Fruit fly (Drosophila melanogaster) whole organism, embryonic: Measurements from ENCODE around the gene Oseg1.

Experiments
- Aef1 ChIP-seq: fragments of 200-800 bp; sonication (Bioruptor generic); IDR thresholded peaks from 3 replicates; pipeline ENCODE4 v1.3.6; 2022; ENCODE audit warnings: missing biosample characterization, missing genetic modification characterization
- Bgb ChIP-seq: fragments of 200-800 bp; sonication (Bioruptor generic); IDR thresholded peaks from 2 replicates; pipeline ENCODE4 v1.3.6; 2022; ENCODE audit warnings: missing biosample characterization, missing genetic modification characterization; ENCODE audit not compliant: partially characterized antibody
- C15 ChIP-seq: fragments of 200-800 bp; sonication (Bioruptor generic); IDR thresholded peaks from 3 replicates; pipeline ENCODE4 v1.3.6; 2022; ENCODE audit warnings: missing biosample characterization, missing genetic modification characterization
- CG12744 ChIP-seq: fragments of 200-800 bp; sonication (Bioruptor generic); optimal IDR thresholded peaks from 2 replicates; lab custom pipeline; 2016; ENCODE audit warnings: missing biosample characterization, missing genetic modification characterization
- CG13894 ChIP-seq: fragments of 200-800 bp; sonication (Bioruptor generic); optimal IDR thresholded peaks from 3 replicates; lab custom pipeline; 2018; ENCODE audit warnings: missing biosample characterization, mild to moderate bottlenecking, missing genetic modification characterization, moderate library complexity
- CG16815 ChIP-seq: fragments of 200-800 bp; sonication (Bioruptor generic); optimal IDR thresholded peaks from 3 replicates; lab custom pipeline; 2017; ENCODE audit warnings: missing biosample characterization, mild to moderate bottlenecking, missing genetic modification characterization
- CG17328 ChIP-seq: fragments of 200-800 bp; sonication (Bioruptor generic); IDR thresholded peaks from 2 replicates; pipeline ENCODE4 v1.3.6; 2022; ENCODE audit warnings: missing biosample characterization, missing genetic modification characterization
- CG17802 ChIP-seq: fragments of 200-800 bp; sonication (Bioruptor generic); optimal IDR thresholded peaks from 2 replicates; lab custom pipeline; 2018; ENCODE audit warnings: missing biosample characterization, mild to moderate bottlenecking, missing genetic modification characterization, moderate library complexity
- CG3065 ChIP-seq: fragments of 200-800 bp; sonication (Bioruptor generic); optimal IDR thresholded peaks from 2 replicates; lab custom pipeline; 2016; ENCODE audit warnings: missing biosample characterization, missing genetic modification characterization
- CG31441 ChIP-seq: fragments of 200-800 bp; sonication (Bioruptor generic); IDR thresholded peaks from 2 replicates; pipeline ENCODE4 v1.3.6; 2022; ENCODE audit warnings: missing biosample characterization, missing genetic modification characterization
- CG33213 ChIP-seq: fragments of 200-800 bp; sonication (Bioruptor generic); optimal IDR thresholded peaks from 3 replicates; lab custom pipeline; 2016; ENCODE audit warnings: missing biosample characterization, missing genetic modification characterization
- CG3995 ChIP-seq: fragments of 200-800 bp; sonication (Bioruptor generic); optimal IDR thresholded peaks from 3 replicates; lab custom pipeline; 2016; ENCODE audit warnings: missing biosample characterization, missing genetic modification characterization
- CG4282 ChIP-seq: fragments of 200-800 bp; sonication (Bioruptor generic); optimal IDR thresholded peaks from 2 replicates; lab custom pipeline; 2016; ENCODE audit warnings: missing biosample characterization, missing genetic modification characterization
- CG5245 ChIP-seq: fragments of 200-800 bp; sonication (Bioruptor generic); optimal IDR thresholded peaks from 3 replicates; lab custom pipeline; 2016; ENCODE audit warnings: missing biosample characterization, missing genetic modification characterization
- CG6654 ChIP-seq: fragments of 200-800 bp; sonication (Bioruptor generic); optimal IDR thresholded peaks from 2 replicates; lab custom pipeline; 2017; ENCODE audit warnings: missing biosample characterization, mild to moderate bottlenecking, missing genetic modification characterization
- CG9215 ChIP-seq: fragments of 200-800 bp; sonication (Bioruptor generic); IDR thresholded peaks from 2 replicates; pipeline ENCODE4 v1.3.6; 2022; ENCODE audit warnings: missing biosample characterization, missing genetic modification characterization
- Dek ChIP-seq: fragments of 200-800 bp; sonication (Bioruptor generic); optimal IDR thresholded peaks from 3 replicates; lab custom pipeline; 2019; ENCODE audit warnings: missing biosample characterization, mild to moderate bottlenecking, missing genetic modification characterization, moderate library complexity
- Ets65A ChIP-seq: fragments of 200-800 bp; sonication (Bioruptor generic); peaks from one replicate; lab custom pipeline; 2016; ENCODE audit warnings: missing biosample characterization, missing genetic modification characterization
- HLH4C ChIP-seq: fragments of 200-800 bp; sonication (Bioruptor generic); IDR thresholded peaks from 3 replicates; pipeline ENCODE4 v1.3.6; 2022; ENCODE audit warnings: missing biosample characterization, missing genetic modification characterization; ENCODE audit not compliant: partially characterized antibody
- HmgZ ChIP-seq: fragments of 200-800 bp; sonication (Bioruptor generic); optimal IDR thresholded peaks from 2 replicates; lab custom pipeline; 2018; ENCODE audit warnings: missing biosample characterization, mild to moderate bottlenecking, missing genetic modification characterization
- Hmx ChIP-seq: fragments of 200-800 bp; sonication (Bioruptor generic); optimal IDR thresholded peaks from 2 replicates; lab custom pipeline; 2016; ENCODE audit warnings: missing biosample characterization, missing genetic modification characterization
- Lhr ChIP-seq: fragments of 200-800 bp; sonication (Bioruptor generic); optimal IDR thresholded peaks from 3 replicates; lab custom pipeline; 2017; ENCODE audit warnings: mild to moderate bottlenecking, missing biosample characterization, missing genetic modification reagents, missing genetic modification characterization
- NC2α ChIP-seq: fragments of 200-800 bp; sonication (Bioruptor generic); optimal IDR thresholded peaks from 2 replicates; lab custom pipeline; 2016; ENCODE audit warnings: missing biosample characterization, missing genetic modification characterization
- NFAT ChIP-seq: fragments of 200-800 bp; sonication (Bioruptor generic); IDR thresholded peaks from 2 replicates; pipeline ENCODE4 v1.3.6; 2022; ENCODE audit warnings: missing biosample characterization, missing genetic modification characterization
- Nf-YB ChIP-seq: fragments of 200-800 bp; sonication (Bioruptor generic); optimal IDR thresholded peaks from 3 replicates; lab custom pipeline; 2019; ENCODE audit warnings: missing biosample characterization, mild to moderate bottlenecking, missing genetic modification characterization, moderate library complexity
- Oli ChIP-seq: fragments of 200-800 bp; sonication (Bioruptor generic); optimal IDR thresholded peaks from 2 replicates; lab custom pipeline; 2018; ENCODE audit warnings: missing biosample characterization, mild to moderate bottlenecking, missing genetic modification characterization, moderate library complexity
- Ptx1 ChIP-seq: fragments of 200-800 bp; sonication (Bioruptor generic); IDR thresholded peaks from 2 replicates; pipeline ENCODE4 v1.3.6; 2022; ENCODE audit warnings: missing biosample characterization, missing genetic modification characterization
- Rx ChIP-seq: fragments of 200-800 bp; sonication (Bioruptor generic); IDR thresholded peaks from 2 replicates; pipeline ENCODE4 v1.3.6; 2022; ENCODE audit warnings: missing biosample characterization, missing genetic modification characterization
- Six4 ChIP-seq: fragments of 200-800 bp; sonication (Bioruptor generic); optimal IDR thresholded peaks from 2 replicates; lab custom pipeline; 2016; ENCODE audit warnings: missing biosample characterization, missing genetic modification characterization
- Tbp ChIP-seq: fragments of >200 bp; optimal IDR thresholded peaks from 2 replicates; lab custom pipeline; 2018; ENCODE audit warnings: missing biosample characterization, missing genetic modification characterization
- Xrp1 ChIP-seq: fragments of 200-800 bp; sonication (Bioruptor generic); IDR thresholded peaks from 2 replicates; pipeline ENCODE4 v1.3.6; 2022; ENCODE audit warnings: missing biosample characterization, missing genetic modification characterization
- bcd ChIP-seq: fragments of 200-800 bp; sonication (Bioruptor generic); optimal IDR thresholded peaks from 2 replicates; lab custom pipeline; 2017; ENCODE audit warnings: missing biosample characterization, mild to moderate bottlenecking, missing genetic modification characterization
- bigmax ChIP-seq: fragments of 200-800 bp; sonication (Bioruptor generic); optimal IDR thresholded peaks from 2 replicates; lab custom pipeline; 2018; ENCODE audit warnings: missing biosample characterization, mild to moderate bottlenecking, missing genetic modification characterization
- caup ChIP-seq: fragments of 200-800 bp; sonication (Bioruptor generic); optimal IDR thresholded peaks from 3 replicates; lab custom pipeline; 2017; ENCODE audit warnings: missing biosample characterization, mild to moderate bottlenecking, missing genetic modification characterization, moderate library complexity; ENCODE audit not compliant: severe bottlenecking
- dmrt99B ChIP-seq: fragments of 200-800 bp; sonication (Bioruptor generic); optimal IDR thresholded peaks from 2 replicates; lab custom pipeline; 2018; ENCODE audit warnings: missing biosample characterization, mild to moderate bottlenecking, missing genetic modification characterization, moderate library complexity
- esg ChIP-seq: fragments of 200-800 bp; sonication (Bioruptor generic); conservative IDR thresholded peaks from 2 replicates; pipeline ENCODE4 v1.3.6; 2022; ENCODE audit warnings: missing biosample characterization, missing genetic modification characterization
- ftz-f1 ChIP-seq: fragments of 200-800 bp; sonication (Bioruptor generic); optimal IDR thresholded peaks from 2 replicates; lab custom pipeline; 2016; ENCODE audit warnings: missing biosample characterization, missing genetic modification characterization
- gcm ChIP-seq: fragments of 200-800 bp; sonication (Bioruptor generic); optimal IDR thresholded peaks from 2 replicates; lab custom pipeline; 2019; ENCODE audit warnings: missing biosample characterization, mild to moderate bottlenecking, missing genetic modification characterization, moderate library complexity
- jumu ChIP-seq: fragments of 200-800 bp; sonication (Bioruptor generic); optimal IDR thresholded peaks from 3 replicates; lab custom pipeline; 2016; ENCODE audit warnings: missing biosample characterization, missing genetic modification characterization
- kay ChIP-seq: fragments of 200-800 bp; sonication (Bioruptor generic); optimal IDR thresholded peaks from 2 replicates; lab custom pipeline; 2016; ENCODE audit warnings: missing biosample characterization, missing genetic modification characterization
- lilli ChIP-seq: fragments of 200-800 bp; sonication (Bioruptor generic); optimal IDR thresholded peaks from 3 replicates; lab custom pipeline; 2016; ENCODE audit warnings: missing biosample characterization, missing genetic modification characterization
- mam ChIP-seq: fragments of 200-800 bp; sonication (Bioruptor generic); optimal IDR thresholded peaks from 3 replicates; lab custom pipeline; 2016; ENCODE audit warnings: missing biosample characterization, missing genetic modification characterization
- nau ChIP-seq: fragments of 200-800 bp; sonication (Bioruptor generic); optimal IDR thresholded peaks from 3 replicates; lab custom pipeline; 2017; ENCODE audit warnings: missing biosample characterization, mild to moderate bottlenecking, missing genetic modification characterization, missing genetic modification reagents
- phol ChIP-seq: fragments of 200-800 bp; sonication (Bioruptor generic); optimal IDR thresholded peaks from 3 replicates; lab custom pipeline; 2018; ENCODE audit warnings: missing biosample characterization, mild to moderate bottlenecking, missing genetic modification characterization, moderate library complexity
- shn ChIP-seq: fragments of 200-800 bp; sonication (Bioruptor generic); optimal IDR thresholded peaks from 3 replicates; lab custom pipeline; 2016; ENCODE audit warnings: missing biosample characterization, missing genetic modification characterization
- ttk ChIP-seq: fragments of 200-800 bp; sonication (Bioruptor generic); IDR thresholded peaks from 2 replicates; pipeline ENCODE4 v2.1.2; 2022; ENCODE audit warnings: missing biosample characterization, missing genetic modification characterization
- wek ChIP-seq: fragments of 200-800 bp; sonication (Bioruptor generic); optimal IDR thresholded peaks from 3 replicates; lab custom pipeline; 2018; ENCODE audit warnings: missing biosample characterization, mild to moderate bottlenecking, missing genetic modification characterization, moderate library complexity
- wor ChIP-seq: fragments of 200-800 bp; sonication (Bioruptor generic); IDR thresholded peaks from 2 replicates; pipeline ENCODE4 v1.3.6; 2022; ENCODE audit warnings: missing biosample characterization, missing genetic modification characterization
- z ChIP-seq: fragments of 200-800 bp; sonication (Bioruptor generic); IDR thresholded peaks from 3 replicates; pipeline ENCODE4 v1.3.6; 2022; ENCODE audit warnings: missing biosample characterization, missing genetic modification characterization
- zf30C ChIP-seq: fragments of 200-800 bp; sonication (Bioruptor generic); optimal IDR thresholded peaks from 3 replicates; lab custom pipeline; 2018; ENCODE audit warnings: missing biosample characterization, mild to moderate bottlenecking, missing genetic modification characterization
- zfh1 ChIP-seq: fragments of 200-800 bp; sonication (Bioruptor generic); IDR thresholded peaks from 3 replicates; pipeline ENCODE4 v1.3.6; 2022; ENCODE audit warnings: missing biosample characterization, missing genetic modification characterization

Gene Oseg1

DNA sequence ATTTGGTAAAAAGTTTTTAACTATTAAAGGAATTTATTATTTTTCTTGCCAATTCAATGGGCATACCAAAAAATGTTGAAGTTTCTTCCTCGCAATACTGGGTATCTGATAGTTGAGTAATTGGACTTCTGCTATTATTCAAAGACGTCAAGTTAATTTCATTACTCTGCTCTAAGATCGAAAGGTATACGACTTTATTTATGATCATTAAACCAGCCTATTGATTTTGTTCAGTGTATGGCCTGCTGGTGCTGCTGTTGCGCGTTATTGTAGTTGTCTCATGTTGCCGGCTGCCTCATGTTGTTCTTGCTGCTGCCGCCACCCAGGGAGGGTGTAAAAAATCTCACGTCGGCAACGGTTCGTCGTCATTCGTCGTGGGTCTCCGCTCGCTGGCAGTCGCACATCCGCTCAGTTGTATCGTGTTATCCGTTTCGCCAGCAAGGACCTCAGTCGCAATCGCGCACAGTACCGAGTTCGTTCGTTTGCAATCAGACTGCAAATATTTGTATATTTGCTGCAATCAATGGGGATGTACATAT lies 16.9 kb downstream of the Oseg1 start, which contains the start of gene CG7120 (continued):
- no peak for TF ChIP-seq CG5245 (GFP tag; lab: Kevin White, UChicago)
- no peak for TF ChIP-seq HmgZ (tag; lab: Kevin White, UChicago)
- peak; percentile 20 for TF ChIP-seq Dek (tag; lab: Kevin White, UChicago)
- TF ChIP-seq lilli (GFP tag; lab: Kevin White, UChicago), result peak; percentile 52
- no peak for TF ChIP-seq Ets65A (GFP tag; lab: Kevin White, UChicago)
- no peak for TF ChIP-seq wor (GFP tag; lab: Robert Waterston, UW)
- no peak for TF ChIP-seq jumu (GFP tag; lab: Kevin White, UChicago)
- no peak for TF ChIP-seq wek (GFP tag; lab: Kevin White, UChicago)
- TF ChIP-seq CG3995 (GFP tag; lab: Kevin White, UChicago), result no peak
- TF ChIP-seq CG4282, result no peak
- TF ChIP-seq caup, result peak; percentile 26
- TF ChIP-seq CG3065 (GFP tag; lab: Kevin White, UChicago), result no peak
- no peak for TF ChIP-seq CG6654 (GFP tag; lab: Kevin White, UChicago)
- TF ChIP-seq esg (GFP tag; lab: Robert Waterston, UW), result no peak
- no peak for TF ChIP-seq CG12744
- TF ChIP-seq zf30C, result peak; percentile 82
- no peak for TF ChIP-seq z (GFP tag; lab: Robert Waterston, UW)
- TF ChIP-seq Xrp1 (GFP tag; lab: Robert Waterston, UW), result no peak; the same call in 1 of the 2 replicates
- TF ChIP-seq HLH4C (GFP tag; lab: Robert Waterston, UW), result peak; percentile 67; the same call in 1 of the 3 replicates
- TF ChIP-seq Six4 (GFP tag; lab: Kevin White, UChicago), result peak; percentile 53
- no peak for TF ChIP-seq CG17802 (tag; lab: Kevin White, UChicago)
- TF ChIP-seq mam, result peak; percentile 40
- TF ChIP-seq Hmx (GFP tag; lab: Kevin White, UChicago), result no peak
- no peak for TF ChIP-seq NFAT (GFP tag; lab: Robert Waterston, UW)
- TF ChIP-seq shn (GFP tag; lab: Kevin White, UChicago), result peak; percentile 14
- TF ChIP-seq zfh1 (GFP tag; lab: Robert Waterston, UW), result peak; percentile 56; the same call in 2 of the 3 replicates
- TF ChIP-seq CG17328 (GFP tag; lab: Robert Waterston, UW), result peak; percentile 56
- no peak for TF ChIP-seq bigmax (GFP tag; lab: Kevin White, UChicago)
- no peak for TF ChIP-seq Lhr (GFP tag; lab: Kevin White, UChicago)
- TF ChIP-seq CG9215 (GFP tag; lab: Robert Waterston, UW), result no peak
- no peak for TF ChIP-seq Bgb (GFP tag; lab: Robert Waterston, UW)
- TF ChIP-seq CG33213, result no peak
- TF ChIP-seq kay (GFP tag; lab: Kevin White, UChicago), result no peak
- TF ChIP-seq C15 (GFP tag; lab: Robert Waterston, UW), result no peak
- TF ChIP-seq Ptx1 (GFP tag; lab: Robert Waterston, UW), result 0 out of 2 replicates have a peak, but pooled peaks have one; percentile 13
- peak; percentile 32 for TF ChIP-seq CG16815
- peak; percentile 45 for TF ChIP-seq Nf-YB (GFP tag; lab: Kevin White, UChicago)
- peak; percentile 27 for TF ChIP-seq bcd (GFP tag; lab: Kevin White, UChicago)
- peak; percentile 57 for TF ChIP-seq dmrt99B (tag; lab: Kevin White, UChicago)
- no peak for TF ChIP-seq nau (GFP tag; lab: Kevin White, UChicago)
- peak; percentile 67 for TF ChIP-seq Oli
- TF ChIP-seq ftz-f1, result no peak
- peak; percentile 21 for TF ChIP-seq gcm (GFP tag; lab: Kevin White, UChicago)
- 0 out of 2 replicates have a peak, but pooled peaks have one; percentile 16 for TF ChIP-seq Rx
- no peak for TF ChIP-seq CG13894 (tag; lab: Kevin White, UChicago)
- peak; percentile 35; the same call in 1 of the 2 replicates for TF ChIP-seq CG31441 (GFP tag; lab: Robert Waterston, UW)
- TF ChIP-seq ttk, result peak; percentile 30; the same call in 1 of the 2 replicates
- peak; percentile 24 for TF ChIP-seq NC2α (GFP tag; lab: Kevin White, UChicago)
- TF ChIP-seq Aef1, result no peak
- peak; percentile 71 for TF ChIP-seq phol (tag; lab: Kevin White, UChicago)
- no peak for TF ChIP-seq Tbp
